Fruit fly (Drosophila melanogaster) Kc167 (cell line): ENCODE results near the gene Ccn.

Source experiments
- Sin3A ChIP-seq: fragments of >200 bp; optimal IDR thresholded peaks from 2 replicates; lab custom pipeline; 2018; ENCODE audit warnings: missing external identifiers
- ttk ChIP-seq: sonication (Bioruptor generic); optimal IDR thresholded peaks from 2 replicates; lab custom pipeline; 2017; ENCODE audit warnings: missing external identifiers

DNA sequence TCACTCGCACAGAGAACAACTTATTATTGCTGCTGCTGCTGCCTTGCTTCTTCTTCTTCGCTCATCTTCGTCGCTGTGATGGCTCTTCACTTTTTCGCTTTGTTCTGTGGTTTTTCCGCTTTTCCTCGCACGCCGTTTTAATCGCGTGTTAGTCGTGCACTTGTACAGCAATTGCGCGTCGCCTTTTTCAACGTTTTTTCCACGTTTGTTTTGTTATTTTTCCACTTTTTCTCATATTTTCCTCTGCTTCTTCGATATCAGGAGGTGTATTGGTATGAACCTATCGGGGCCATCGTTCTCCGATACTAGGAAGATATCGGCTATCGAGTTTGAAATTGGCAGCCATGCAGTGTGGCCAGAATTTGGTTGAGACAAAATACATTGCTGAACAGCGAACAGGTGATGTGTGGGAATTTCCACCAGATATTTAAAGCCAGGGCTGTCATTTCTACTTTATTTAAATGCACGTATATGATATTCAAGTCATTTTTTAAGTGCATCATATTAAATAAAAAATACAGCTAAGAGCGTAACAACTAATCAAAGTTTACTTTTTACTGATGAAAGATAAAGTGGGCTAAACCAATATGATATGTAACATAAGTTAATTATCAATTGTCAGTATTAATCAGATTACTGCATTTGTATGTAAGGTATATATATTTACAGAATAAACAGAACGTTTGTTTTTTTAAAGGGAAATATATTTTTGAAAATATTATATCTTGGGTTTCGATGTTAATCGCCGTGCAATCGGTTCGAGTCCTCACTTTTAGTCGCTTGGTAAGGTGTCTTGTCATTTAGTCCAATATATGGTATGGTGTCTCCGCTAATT is 20.7 kb upstream of the Ccn start, which contains the start of gene Crtc:
- TF ChIP-seq Sin3A (lab: Kevin White, UChicago), result no peak
- no peak for TF ChIP-seq ttk
